Worm (Caenorhabditis elegans) whole organism, L3 larva: ENCODE measurements around the gene kmo-1.

ENCODE experiments used
- elt-2 ChIP-seq: sonication (generic microtip); optimal IDR thresholded peaks from 2 replicates; lab custom pipeline; 2016; ENCODE audit warnings: missing genetic modification reagents, mild to moderate bottlenecking, missing genetic modification characterization, missing compliant biosample characterization
- fos-1 ChIP-seq: fragments of 150-350 bp; optimal IDR thresholded peaks from 2 replicates; lab custom pipeline; 2014; ENCODE audit warnings: missing biosample characterization, missing genetic modification characterization
- nhr-11 ChIP-seq: fragments of 150-350 bp; optimal IDR thresholded peaks from 2 replicates; lab custom pipeline; 2014; ENCODE audit warnings: missing biosample characterization, missing genetic modification characterization
- nhr-28 ChIP-seq: fragments of 150-350 bp; optimal IDR thresholded peaks from 2 replicates; lab custom pipeline; 2014; ENCODE audit warnings: missing biosample characterization, missing genetic modification characterization
- pha-4 ChIP-seq: fragments of 150-350 bp; optimal IDR thresholded peaks from 2 replicates; lab custom pipeline; 2014; ENCODE audit warnings: missing biosample characterization, missing genetic modification reagents, missing genetic modification characterization
- sea-2 ChIP-seq: fragments of 150-350 bp; sonication (generic microtip); optimal IDR thresholded peaks from 4 replicates; lab custom pipeline; 2014; ENCODE audit warnings: missing biosample characterization, missing genetic modification reagents, missing genetic modification characterization
- skn-1 ChIP-seq: fragments of 150-350 bp; optimal IDR thresholded peaks from 2 replicates; lab custom pipeline; 2014; ENCODE audit warnings: missing biosample characterization, missing genetic modification characterization
- tbx-2 ChIP-seq: sonication (generic microtip); optimal IDR thresholded peaks from 2 replicates; lab custom pipeline; 2016; ENCODE audit warnings: mild to moderate bottlenecking, missing genetic modification characterization, missing compliant biosample characterization
- ztf-11 ChIP-seq: fragments of 150-350 bp; optimal IDR thresholded peaks from 2 replicates; lab custom pipeline; 2014; ENCODE audit warnings: missing biosample characterization, missing genetic modification characterization

- TF ChIP-seq nhr-28 (tag; lab: Kevin White, UChicago) (no peak), pha-4 (tag; lab: Kevin White, UChicago) (no peak), elt-2 (tag; lab: Kevin White, UChicago) (no peak), sea-2 (GFP tag; lab: Kevin White, UChicago) (no peak), tbx-2 (tag; lab: Kevin White, UChicago) (no peak), ztf-11 (tag; lab: Kevin White, UChicago) (no peak), skn-1 (tag; lab: Kevin White, UChicago) (no peak), nhr-11 (no peak), fos-1 (tag; lab: Kevin White, UChicago) (no peak)
These were observed 46.0 kb downstream of the kmo-1 start for ce11 chrV:12024273-12024672.
